Fruit fly (Drosophila melanogaster): Measurements from ENCODE around the gene CG8924.

CG8924 gene

dm6 chrX:15940956-15941246 lies at the start of gene CG8924:
Gene CG8924, plus strand, starts transcription at chrX:15941077.
- no peak for TF ChIP-seq CG2712 (tag; optimal IDR thresholded peaks at IDR 0.05)
- no peak for TF ChIP-seq dimm (GFP tag; IDR thresholded peaks at IDR 0.05)
- TF ChIP-seq Vsx1 (GFP tag; optimal IDR thresholded peaks at IDR 0.05), result no peak
- no peak for TF ChIP-seq exex (tag; optimal IDR thresholded peaks at IDR 0.05)
- TF ChIP-seq CG31441 (GFP tag; IDR thresholded peaks at IDR 0.05), result no peak
- TF ChIP-seq abd-A (tag; optimal IDR thresholded peaks at IDR 0.05), result no peak
- no peak for TF ChIP-seq inv (GFP tag; IDR thresholded peaks at IDR 0.05; ENCODE audit: partially characterized antibody)
- TF ChIP-seq CG30020 (tag; optimal IDR thresholded peaks at IDR 0.05), result peak; percentile 83
- TF ChIP-seq pzg (GFP tag; optimal IDR thresholded peaks at IDR 0.05), result peak; percentile 9
- TF ChIP-seq CG13424 (tag; optimal IDR thresholded peaks at IDR 0.05), result no peak
- TF ChIP-seq chif (GFP tag; optimal IDR thresholded peaks at IDR 0.05), result no peak
- peak; percentile 61 for TF ChIP-seq gfzf (GFP tag; optimal IDR thresholded peaks at IDR 0.05)
- no peak for TF ChIP-seq ci (GFP tag; IDR thresholded peaks at IDR 0.05)
- no peak for TF ChIP-seq CG8089 (GFP tag; optimal IDR thresholded peaks at IDR 0.05)
- no peak for TF ChIP-seq bsh (GFP tag; optimal IDR thresholded peaks at IDR 0.05)
- no peak for TF ChIP-seq NC2α (GFP tag; optimal IDR thresholded peaks at IDR 0.05)
- TF ChIP-seq CG6689 (GFP tag; IDR thresholded peaks at IDR 0.05), result no peak
- TF ChIP-seq CG8359 (GFP tag; optimal IDR thresholded peaks at IDR 0.05; ENCODE audit: borderline replicate concordance), result no peak
- no peak for TF ChIP-seq CG7372 (GFP tag; IDR thresholded peaks at IDR 0.05)
- no peak for TF ChIP-seq tin (GFP tag; optimal IDR thresholded peaks at IDR 0.05)
- no peak for TF ChIP-seq CG14860 (GFP tag; IDR thresholded peaks at IDR 0.05; ENCODE audit: partially characterized antibody)
- TF ChIP-seq E2f2 (GFP tag; IDR thresholded peaks at IDR 0.05), result peak; percentile 52
- peak; percentile 40 for TF ChIP-seq Dref (GFP tag; IDR thresholded peaks at IDR 0.05)
- no peak for TF ChIP-seq maf-S (GFP tag; optimal IDR thresholded peaks at IDR 0.05)
- TF ChIP-seq bigmax (GFP tag; optimal IDR thresholded peaks at IDR 0.05), result no peak
- no peak for TF ChIP-seq CG17568 (GFP tag; optimal IDR thresholded peaks at IDR 0.05)
- no peak for TF ChIP-seq CG12071 (GFP tag; optimal IDR thresholded peaks at IDR 0.05)
- TF ChIP-seq Stat92E (GFP tag; optimal IDR thresholded peaks at IDR 0.05), result no peak
- peak; percentile 58 for TF ChIP-seq pfk (GFP tag; optimal IDR thresholded peaks at IDR 0.05)
- TF ChIP-seq chm (GFP tag; IDR thresholded peaks at IDR 0.05), result no peak
- TF ChIP-seq MTF-1 (GFP tag; optimal IDR thresholded peaks at IDR 0.05; ENCODE audit: borderline replicate concordance), result no peak
- no peak for TF ChIP-seq Blimp-1 (GFP tag; optimal IDR thresholded peaks at IDR 0.05)
- no peak for TF ChIP-seq CG2678 (tag; optimal IDR thresholded peaks at IDR 0.05)
- TF ChIP-seq CG17361 (GFP tag; IDR thresholded peaks at IDR 0.05), result 0 out of 3 replicates have a peak, but pooled peaks have one; percentile 8
- no peak for TF ChIP-seq ac (GFP tag; optimal IDR thresholded peaks at IDR 0.05)
- no peak for TF ChIP-seq CG7786 (GFP tag; optimal IDR thresholded peaks at IDR 0.05)
- TF ChIP-seq Opbp (GFP tag; IDR thresholded peaks at IDR 0.05; ENCODE audit: partially characterized antibody), result 0 out of 3 replicates have a peak, but pooled peaks have one; percentile 26
- TF ChIP-seq eve (GFP tag; optimal IDR thresholded peaks at IDR 0.05), result no peak
- no peak for TF ChIP-seq CG11695 (GFP tag; IDR thresholded peaks at IDR 0.05)
- no peak for TF ChIP-seq salm (tag; optimal IDR thresholded peaks at IDR 0.05)
- TF ChIP-seq CG30403 (GFP tag; optimal IDR thresholded peaks at IDR 0.05), result no peak
- TF ChIP-seq Ravus (GFP tag; IDR thresholded peaks at IDR 0.05), result no peak
- peak; percentile 98 for TF ChIP-seq her (GFP tag; optimal IDR thresholded peaks at IDR 0.05)
- no peak for TF ChIP-seq BtbVII (GFP tag; optimal IDR thresholded peaks at IDR 0.05)
- peak; percentile 42 for TF ChIP-seq Dp (GFP tag; optimal IDR thresholded peaks at IDR 0.05)
- peak; percentile 43; the same call in 1 of the 2 replicates for TF ChIP-seq CG1024 (GFP tag; IDR thresholded peaks at IDR 0.05)
- TF ChIP-seq gcm2 (GFP tag; optimal IDR thresholded peaks at IDR 0.05), result no peak
- no peak for TF ChIP-seq ara (GFP tag; IDR thresholded peaks at IDR 0.05)

All from whole organism, embryonic.